Fruit fly (Drosophila melanogaster): ENCODE results near the gene sba.

Gene sba

dm6 chr3R:23933684-23934575, 11.2 kb upstream of the sba start, which contains the start of gene CG5854 (continued):
- TF ChIP-seq PHDP (tag; optimal IDR thresholded peaks at IDR 0.05) (peak; percentile 77), CG17359 (tag; optimal IDR thresholded peaks at IDR 0.05) (peak; percentile 74), repo (GFP tag; optimal IDR thresholded peaks at IDR 0.05) (peak; percentile 74), aop (GFP tag; IDR thresholded peaks at IDR 0.05) (peak; percentile 50; the same call in 1 of the 2 replicates), dpn (GFP tag; optimal IDR thresholded peaks at IDR 0.05) (peak; percentile 54 to 85), CG9797 (GFP tag; optimal IDR thresholded peaks at IDR 0.05) (peak; percentile 75), CG7786 (GFP tag; optimal IDR thresholded peaks at IDR 0.05) (peak; percentile 71), CG10366 (GFP tag; IDR thresholded peaks at IDR 0.05) (peak; percentile 49), hkb (optimal IDR thresholded peaks at IDR 0.05) (no peak), hkb (GFP tag; IDR thresholded peaks at IDR 0.05) (peak; percentile 87), CG1647 (GFP tag; optimal IDR thresholded peaks at IDR 0.05) (peak; percentile 59), MTF-1 (GFP tag; optimal IDR thresholded peaks at IDR 0.05; ENCODE audit: borderline replicate concordance) (peak; percentile 66), D (optimal IDR thresholded peaks at IDR 0.05) (no peak), D (GFP tag; optimal IDR thresholded peaks at IDR 0.05) (peak; percentile 74), jumu (GFP tag; optimal IDR thresholded peaks at IDR 0.05) (peak; percentile 5), fru (optimal IDR thresholded peaks at IDR 0.05) (no peak), CG6791 (GFP tag; IDR thresholded peaks at IDR 0.05; ENCODE audit: partially characterized antibody) (no peak), CG9817 (tag; optimal IDR thresholded peaks at IDR 0.05) (peak; percentile 11), CG31224 (GFP tag; IDR thresholded peaks at IDR 0.05) (no peak), twi (tag; optimal IDR thresholded peaks at IDR 0.05) (peak; percentile 15), dati (GFP tag; IDR thresholded peaks at IDR 0.05) (peak; percentile 55; the same call in 1 of the 2 replicates), H2.0 (GFP tag; IDR thresholded peaks at IDR 0.05) (peak; percentile 76), chn (GFP tag; optimal IDR thresholded peaks at IDR 0.05) (peak; percentile 82), bowl (GFP tag; IDR thresholded peaks at IDR 0.05) (peak; percentile 38; the same call in 1 of the 2 replicates), hbn (GFP tag; IDR thresholded peaks at IDR 0.05; ENCODE audit: partially characterized antibody) (no peak), CG8281 (tag; optimal IDR thresholded peaks at IDR 0.05) (peak; percentile 36), HmgZ (tag; optimal IDR thresholded peaks at IDR 0.05) (peak; percentile 52), Rfx (GFP tag; IDR thresholded peaks at IDR 0.05) (peak; percentile 77), Opbp (GFP tag; IDR thresholded peaks at IDR 0.05; ENCODE audit: partially characterized antibody) (0 out of 3 replicates have a peak, but pooled peaks have one; percentile 6), Atf6 (GFP tag; IDR thresholded peaks at IDR 0.05) (peak; percentile 37; the same call in 1 of the 2 replicates), chm (GFP tag; IDR thresholded peaks at IDR 0.05) (peak; percentile 89), CG4282 (GFP tag; optimal IDR thresholded peaks at IDR 0.05) (peak; percentile 60), C15 (GFP tag; IDR thresholded peaks at IDR 0.05) (0 out of 3 replicates have a peak, but pooled peaks have one; percentile 58), sens-2 (GFP tag; IDR thresholded peaks at IDR 0.05) (peak; percentile 60; the same call in 1 of the 2 replicates), pb (GFP tag; optimal IDR thresholded peaks at IDR 0.05) (peak; percentile 68), gfzf (GFP tag; optimal IDR thresholded peaks at IDR 0.05) (peak; percentile 90), CG12104 (GFP tag; optimal IDR thresholded peaks at IDR 0.05) (no peak), NC2β (GFP tag; optimal IDR thresholded peaks at IDR 0.05) (peak; percentile 75), peb (GFP tag; IDR thresholded peaks at IDR 0.05) (0 out of 2 replicates have a peak, but pooled peaks have one; percentile 29), CG8359 (GFP tag; optimal IDR thresholded peaks at IDR 0.05; ENCODE audit: borderline replicate concordance) (no peak), hth (optimal IDR thresholded peaks at IDR 0.05) (no peak), CG12299 (tag; optimal IDR thresholded peaks at IDR 0.05) (peak; percentile 27), lola (GFP tag; optimal IDR thresholded peaks at IDR 0.05) (peak in 1 of 3 experiments; percentile 79), CG2889 (GFP tag; IDR thresholded peaks at IDR 0.05) (0 out of 3 replicates have a peak, but pooled peaks have one; percentile 44), odd (GFP tag; optimal IDR thresholded peaks at IDR 0.05) (peak; percentile 64), CG18262 (tag; optimal IDR thresholded peaks at IDR 0.05) (peak; percentile 80), CG7556 (GFP tag; optimal IDR thresholded peaks at IDR 0.05) (peak; percentile 73), CG9609 (GFP tag; optimal IDR thresholded peaks at IDR 0.05) (peak; percentile 61), btn (GFP tag; optimal IDR thresholded peaks at IDR 0.05) (peak; percentile 67)

Data from whole organism, embryonic.